Worm (Caenorhabditis elegans): ENCODE measurements around the gene srh-148.

srh-148 gene

DNA sequence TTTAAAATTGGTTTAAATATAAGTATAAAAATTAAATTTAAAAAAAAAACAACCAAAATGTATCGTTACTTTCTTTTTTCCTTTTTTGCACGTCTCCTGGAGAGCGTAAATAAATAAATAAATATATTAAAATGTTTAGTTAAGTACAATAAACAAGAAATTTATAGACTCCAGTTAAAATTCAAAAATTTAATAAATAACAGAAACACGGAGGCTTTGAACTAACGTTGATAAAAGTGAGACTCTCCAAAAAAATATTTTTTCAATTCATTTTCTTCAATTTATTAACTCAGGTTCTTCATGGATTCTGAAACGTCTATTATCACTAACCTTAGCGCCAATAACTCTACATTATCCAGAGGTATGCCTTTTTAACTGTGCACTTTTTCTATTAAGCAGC is 33.6 kb upstream of the srh-148 start, which contains the start of gene T06C12.12:
Gene T06C12.12, plus strand, starts transcription at position 301 of the 400 bp plus-strand sequence.
- TF ChIP-seq ceh-82 (tag; optimal IDR thresholded peaks at IDR 0.05) (no peak), eor-1 (tag; optimal IDR thresholded peaks at IDR 0.05) (no peak), pqm-1 (tag; optimal IDR thresholded peaks at IDR 0.05) (no peak), aly-2 (tag; optimal IDR thresholded peaks at IDR 0.05) (no peak), skn-1 (tag; optimal IDR thresholded peaks at IDR 0.05) (no peak), nhr-25 (tag; optimal IDR thresholded peaks at IDR 0.05) (no peak), elt-3 (tag; optimal IDR thresholded peaks at IDR 0.05) (no peak), nhr-11 (tag; optimal IDR thresholded peaks at IDR 0.05) (no peak), elt-1 (tag; optimal IDR thresholded peaks at IDR 0.05) (no peak), ztf-11 (tag; optimal IDR thresholded peaks at IDR 0.05) (no peak), hmg-11 (tag; optimal IDR thresholded peaks at IDR 0.05) (no peak)

DNA sequence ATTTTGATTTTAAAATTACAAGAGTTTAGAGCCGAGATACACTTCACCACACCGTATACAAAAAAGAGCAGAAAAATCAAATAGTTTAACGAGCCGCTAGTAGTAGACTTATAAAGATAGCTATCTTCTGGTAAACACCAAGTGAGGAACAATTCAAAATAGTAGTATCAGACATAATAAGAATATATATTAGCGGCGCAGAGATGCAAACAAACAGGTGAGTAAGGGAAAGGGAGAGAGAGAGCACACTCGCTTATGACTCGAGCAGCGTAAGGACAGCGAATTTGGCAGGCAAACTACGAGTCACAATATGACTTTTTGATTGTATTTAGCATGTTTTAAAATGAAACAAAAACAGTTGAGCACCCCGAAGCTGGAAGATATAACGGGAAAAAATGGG is 33.1 kb upstream of the srh-148 start:
- TF ChIP-seq zag-1 (tag; optimal IDR thresholded peaks at IDR 0.05) (no peak), nhr-67 (tag; optimal IDR thresholded peaks at IDR 0.05) (no peak), ceh-9 (tag; optimal IDR thresholded peaks at IDR 0.05) (no peak), tbx-2 (tag; optimal IDR thresholded peaks at IDR 0.05) (no peak), nhr-25 (tag; optimal IDR thresholded peaks at IDR 0.05) (no peak), ceh-82 (tag; optimal IDR thresholded peaks at IDR 0.05) (no peak), jun-1 (tag; optimal IDR thresholded peaks at IDR 0.05) (no peak), pqm-1 (tag; optimal IDR thresholded peaks at IDR 0.05) (peak; percentile 73), elt-2 (tag; optimal IDR thresholded peaks at IDR 0.05) (peak; percentile 68), pha-4 (tag; optimal IDR thresholded peaks at IDR 0.05) (peak; percentile 77)

DNA sequence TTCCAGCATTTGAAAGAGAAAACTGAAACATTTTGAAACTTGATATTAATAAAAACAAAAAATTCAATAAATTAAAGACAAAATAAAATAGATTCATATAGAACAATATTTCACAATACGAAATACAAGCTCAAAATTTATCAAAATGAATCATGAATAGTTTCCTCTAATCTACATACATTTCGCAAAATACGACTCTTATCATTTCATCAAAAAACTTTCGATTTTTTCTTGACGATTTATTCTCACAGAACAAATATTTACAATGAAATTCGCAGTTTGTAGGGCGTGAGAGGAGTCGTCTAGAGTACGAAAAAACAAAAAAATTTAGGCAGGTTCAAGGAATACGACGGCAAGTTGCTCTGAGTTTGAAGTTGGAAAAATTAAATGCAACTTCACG is 31.9 kb upstream of the srh-148 start:
- TF ChIP-seq nhr-11 (tag; optimal IDR thresholded peaks at IDR 0.05) (no peak), elt-2 (tag; optimal IDR thresholded peaks at IDR 0.05) (peak; percentile 72), ceh-28 (tag; optimal IDR thresholded peaks at IDR 0.05) (no peak), nhr-23 (tag; optimal IDR thresholded peaks at IDR 0.05) (no peak), pha-4 (tag; optimal IDR thresholded peaks at IDR 0.05) (peak; percentile 51), pqm-1 (tag; optimal IDR thresholded peaks at IDR 0.05) (peak; percentile 57), daf-12 (tag; optimal IDR thresholded peaks at IDR 0.05) (no peak)

DNA sequence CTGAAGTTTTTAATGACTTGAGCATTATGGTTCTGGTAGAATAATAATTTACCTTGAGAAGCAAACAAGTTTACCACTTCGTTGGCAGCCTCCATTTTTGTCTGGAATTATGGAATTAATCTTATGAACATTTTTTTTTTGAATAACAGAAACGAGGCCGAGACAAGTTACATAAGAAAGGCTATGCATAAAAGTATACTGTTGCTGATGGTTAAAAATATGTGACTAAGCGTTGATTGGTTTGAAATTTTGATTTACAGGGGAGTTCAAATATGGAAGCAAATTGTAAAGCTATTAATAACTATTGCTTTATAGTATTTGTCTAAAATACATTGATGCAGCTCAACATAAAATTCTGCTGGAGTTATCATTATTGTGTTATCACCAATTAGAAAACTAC is 30.6 kb upstream of the srh-148 start, which contains the start of gene cgt-1:
Gene cgt-1, minus strand, starts transcription at position 101 of the 400 bp plus-strand sequence.
- TF ChIP-seq nhr-67 (tag; optimal IDR thresholded peaks at IDR 0.05) (no peak), mml-1 (tag; optimal IDR thresholded peaks at IDR 0.05) (no peak), daf-12 (tag; optimal IDR thresholded peaks at IDR 0.05) (no peak), nhr-12 (tag; optimal IDR thresholded peaks at IDR 0.05) (no peak), ztf-4 (tag; optimal IDR thresholded peaks at IDR 0.05) (no peak), egl-5 (tag; optimal IDR thresholded peaks at IDR 0.05) (no peak), aly-2 (tag; optimal IDR thresholded peaks at IDR 0.05) (no peak), fos-1 (tag; optimal IDR thresholded peaks at IDR 0.05) (no peak), snpc-4 (tag; optimal IDR thresholded peaks at IDR 0.05) (no peak), pqm-1 (tag; optimal IDR thresholded peaks at IDR 0.05) (no peak), ceh-16 (tag; optimal IDR thresholded peaks at IDR 0.05) (no peak), hmg-11 (tag; optimal IDR thresholded peaks at IDR 0.05) (no peak), zag-1 (tag; optimal IDR thresholded peaks at IDR 0.05) (no peak), nhr-25 (tag; optimal IDR thresholded peaks at IDR 0.05) (no peak), tbx-2 (tag; optimal IDR thresholded peaks at IDR 0.05) (no peak), pha-4 (tag; optimal IDR thresholded peaks at IDR 0.05) (no peak)

DNA sequence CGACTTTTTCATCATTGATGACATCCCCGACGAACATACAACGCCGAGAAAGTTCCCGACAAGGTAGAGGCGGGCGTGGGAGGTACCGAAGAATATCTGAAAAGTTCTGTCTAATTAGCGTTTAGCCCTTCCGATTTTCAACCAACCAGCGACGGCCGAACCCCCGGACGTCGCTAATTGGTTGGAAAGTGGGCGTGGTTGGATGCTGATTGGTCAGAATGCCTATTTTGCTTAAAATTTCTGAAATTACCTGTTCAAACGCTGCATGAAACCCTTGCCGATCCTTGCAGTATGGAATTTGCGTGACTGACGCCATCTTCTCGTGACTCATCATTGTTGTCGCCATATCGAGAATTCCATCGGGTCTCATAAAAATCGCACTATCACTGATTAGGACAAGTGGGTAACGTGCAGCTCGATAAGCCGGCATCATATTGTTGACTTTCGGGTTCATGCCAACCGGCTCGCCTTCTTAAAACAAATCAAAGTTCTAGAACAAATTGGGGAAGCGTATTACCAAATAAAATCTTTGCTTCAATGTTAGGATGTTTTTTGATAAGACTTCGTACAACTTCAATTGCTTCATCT is 29.6 kb upstream of the srh-148 start:
- TF ChIP-seq R02D3.7 (tag; optimal IDR thresholded peaks at IDR 0.05) (no peak), elt-3 (tag; optimal IDR thresholded peaks at IDR 0.05) (no peak), pha-4 (tag; optimal IDR thresholded peaks at IDR 0.05) (peak; percentile 16), skn-1 (tag; optimal IDR thresholded peaks at IDR 0.05) (no peak), snpc-4 (tag; optimal IDR thresholded peaks at IDR 0.05) (no peak), nhr-76 (tag; optimal IDR thresholded peaks at IDR 0.05) (no peak), nhr-67 (tag; optimal IDR thresholded peaks at IDR 0.05) (no peak), ceh-82 (tag; optimal IDR thresholded peaks at IDR 0.05) (no peak), aly-2 (tag; optimal IDR thresholded peaks at IDR 0.05) (no peak), ztf-11 (tag; optimal IDR thresholded peaks at IDR 0.05) (no peak), ceh-16 (tag; optimal IDR thresholded peaks at IDR 0.05) (no peak), nhr-11 (tag; optimal IDR thresholded peaks at IDR 0.05) (no peak), nhr-237 (tag; optimal IDR thresholded peaks at IDR 0.05) (no peak), jun-1 (tag; optimal IDR thresholded peaks at IDR 0.05) (peak; percentile 70), lin-39 (tag; optimal IDR thresholded peaks at IDR 0.05) (no peak), zag-1 (tag; optimal IDR thresholded peaks at IDR 0.05) (no peak), egl-27 (tag; optimal IDR thresholded peaks at IDR 0.05) (no peak), elt-1 (tag; optimal IDR thresholded peaks at IDR 0.05) (no peak), pqm-1 (tag; optimal IDR thresholded peaks at IDR 0.05) (peak; percentile 89), nhr-12 (tag; optimal IDR thresholded peaks at IDR 0.05) (no peak), daf-12 (tag; optimal IDR thresholded peaks at IDR 0.05) (no peak), egl-5 (tag; optimal IDR thresholded peaks at IDR 0.05) (no peak), elt-2 (tag; optimal IDR thresholded peaks at IDR 0.05) (peak; percentile 93), mml-1 (tag; optimal IDR thresholded peaks at IDR 0.05) (no peak), fos-1 (tag; optimal IDR thresholded peaks at IDR 0.05) (peak; percentile 33), ceh-9 (tag; optimal IDR thresholded peaks at IDR 0.05) (no peak), nhr-43 (tag; optimal IDR thresholded peaks at IDR 0.05; ENCODE audit: poor library complexity, severe bottlenecking) (no peak), ZK546.5 (tag; optimal IDR thresholded peaks at IDR 0.05) (no peak), nhr-23 (tag; optimal IDR thresholded peaks at IDR 0.05) (no peak), ama-1 (optimal IDR thresholded peaks at IDR 0.05) (no peak), unc-62 (GFP tag; optimal IDR thresholded peaks at IDR 0.05) (no peak), unc-39 (tag; optimal IDR thresholded peaks at IDR 0.05) (no peak), lsy-12 (tag; optimal IDR thresholded peaks at IDR 0.05) (no peak), fkh-10 (GFP tag; optimal IDR thresholded peaks at IDR 0.05) (no peak), eor-1 (tag; optimal IDR thresholded peaks at IDR 0.05) (no peak)
